Worm (Caenorhabditis elegans): ENCODE measurements around the gene M03C11.9.

ce11 chrIII:10347049-10347448 lies 44.5 kb downstream of the M03C11.9 start, which contains the start of gene tbx-8:
- no peak for TF ChIP-seq him-1 (tag; optimal IDR thresholded peaks at IDR 0.05)
- TF ChIP-seq dao-5 (tag; optimal IDR thresholded peaks at IDR 0.05): no peak
